Worm (Caenorhabditis elegans): ENCODE measurements around the gene nas-10.

nas-10 gene

ce11 chrX:10979186-10979585, 15.9 kb upstream of the nas-10 start, which contains the start of gene pxn-2:
TSS of gene pxn-2 (minus strand) at chrX:10979286.
- no peak for TF ChIP-seq unc-62 (GFP tag; optimal IDR thresholded peaks at IDR 0.05)

DNA sequence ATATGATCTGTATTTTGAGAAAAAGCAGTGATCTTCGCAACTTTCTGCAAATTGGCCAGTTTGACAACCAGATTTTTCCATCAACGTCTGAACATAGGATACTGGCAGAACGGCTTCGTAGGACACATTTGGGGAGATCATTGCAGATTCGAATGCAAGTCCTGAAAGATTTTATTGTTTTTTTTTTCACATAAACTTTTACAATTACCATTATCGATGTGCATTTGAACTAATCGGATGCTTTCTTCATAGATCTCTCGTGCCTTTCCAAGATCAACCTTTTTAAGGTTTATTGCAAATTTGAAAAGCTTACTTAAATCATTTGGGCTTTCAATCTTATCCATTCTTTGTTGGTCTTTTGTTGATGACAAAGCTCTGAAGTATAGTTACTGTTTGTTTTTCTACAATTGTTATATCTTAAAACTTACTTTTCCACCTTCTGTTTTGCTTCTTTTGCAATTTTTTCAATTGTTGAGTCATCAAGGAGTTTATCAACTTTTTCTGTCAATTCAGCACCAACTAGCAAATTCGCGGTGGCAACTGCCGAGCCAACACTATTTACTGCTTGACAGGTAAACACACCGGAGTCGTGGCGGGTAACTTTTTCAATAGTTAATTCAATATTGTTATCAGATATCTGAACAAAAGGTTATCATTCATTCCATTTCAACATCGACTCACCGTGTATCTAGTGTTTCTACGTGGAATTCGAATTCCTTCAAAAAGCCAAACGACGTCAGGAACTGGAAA, 13.3 kb upstream of the nas-10 start:
- TF ChIP-seq unc-62 (GFP tag; optimal IDR thresholded peaks at IDR 0.05): no peak

ce11 chrX:10971118-10971517, 7.8 kb upstream of the nas-10 start:
- no peak for TF ChIP-seq unc-62 (GFP tag; optimal IDR thresholded peaks at IDR 0.05)

- no peak for TF ChIP-seq unc-62 (GFP tag; optimal IDR thresholded peaks at IDR 0.05)
These were observed 7.3 kb upstream of the nas-10 start, which contains the start of gene K09C8.8 for ce11 chrX:10970629-10971028. TSS of gene K09C8.8 (plus strand) at chrX:10970929.

ce11 chrX:10967698-10968097, 4.4 kb upstream of the nas-10 start, which contains the start of gene K09C8.9:
TSS of gene K09C8.9 (minus strand) at chrX:10967798.
- no peak for TF ChIP-seq unc-62 (GFP tag; optimal IDR thresholded peaks at IDR 0.05)

- TF ChIP-seq unc-62 (GFP tag; optimal IDR thresholded peaks at IDR 0.05): no peak
These were observed 2.9 kb upstream of the nas-10 start, which contains the start of gene lge-1 for ce11 chrX:10966251-10966650. TSS of gene lge-1 (plus strand) at chrX:10966551.

ce11 chrX:10965508-10965907, 2.2 kb upstream of the nas-10 start:
- TF ChIP-seq unc-62 (GFP tag; optimal IDR thresholded peaks at IDR 0.05): no peak

DNA sequence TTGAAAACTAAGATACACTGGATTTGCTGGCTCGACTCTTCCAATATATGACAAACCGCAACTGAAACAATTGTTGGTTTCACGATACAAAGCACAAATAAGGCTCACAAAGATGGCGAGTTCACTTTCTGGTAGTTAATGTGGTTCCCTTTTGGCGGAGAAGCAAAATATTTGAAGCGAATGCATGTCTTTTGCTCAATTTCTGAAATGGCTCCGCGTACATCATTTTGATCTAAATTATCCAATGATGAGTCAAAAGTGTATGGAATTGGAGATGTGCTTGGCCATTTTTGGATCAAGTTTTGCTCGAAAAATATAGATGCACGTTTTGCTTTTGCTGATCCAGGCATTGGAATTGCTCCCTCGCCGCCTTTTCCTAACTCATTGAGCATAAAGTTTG, 1.6 kb downstream of the nas-10 start:
- no peak for TF ChIP-seq unc-62 (GFP tag; optimal IDR thresholded peaks at IDR 0.05)

DNA sequence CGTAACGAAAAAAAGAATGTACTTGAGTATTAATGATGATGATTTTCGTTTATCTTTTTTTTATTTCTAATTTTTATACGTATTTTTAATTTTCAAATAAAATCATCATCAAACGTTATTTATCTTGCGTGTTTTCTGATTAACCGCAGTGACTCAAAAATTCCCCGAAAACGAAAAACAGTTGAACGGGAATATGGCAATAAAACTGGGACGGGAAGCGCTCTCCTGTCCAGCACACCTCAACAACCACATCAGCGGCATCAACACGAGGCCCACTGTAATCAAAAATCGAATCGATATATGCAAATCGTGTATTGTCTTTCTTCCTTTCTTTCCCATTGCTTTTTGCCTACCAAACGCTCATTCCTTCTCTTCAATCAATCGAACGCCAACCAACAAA, 4.2 kb downstream of the nas-10 start, which contains the start of gene K09C8.2:
TSS of gene K09C8.2 (plus strand) at position 301 of the 400 bp plus-strand sequence.
- TF ChIP-seq unc-62 (GFP tag; optimal IDR thresholded peaks at IDR 0.05): no peak

ce11 chrX:10958427-10958826, 4.9 kb downstream of the nas-10 start, which contains the start of gene nlp-19:
TSS of gene nlp-19 (plus strand) at chrX:10958727.
- TF ChIP-seq unc-62 (GFP tag; optimal IDR thresholded peaks at IDR 0.05): no peak

- no peak for TF ChIP-seq unc-62 (GFP tag; optimal IDR thresholded peaks at IDR 0.05)
These were observed 6.2 kb downstream of the nas-10 start for ce11 chrX:10956972-10957678.

- TF ChIP-seq unc-62 (GFP tag; optimal IDR thresholded peaks at IDR 0.05): no peak
These were observed 9.5 kb downstream of the nas-10 start, which contains the start of gene pbo-4 for ce11 chrX:10953834-10954233. TSS of gene pbo-4 (plus strand) at chrX:10954134.

ce11 chrX:10951922-10952321, 11.4 kb downstream of the nas-10 start:
- no peak for TF ChIP-seq unc-62 (GFP tag; optimal IDR thresholded peaks at IDR 0.05)

DNA sequence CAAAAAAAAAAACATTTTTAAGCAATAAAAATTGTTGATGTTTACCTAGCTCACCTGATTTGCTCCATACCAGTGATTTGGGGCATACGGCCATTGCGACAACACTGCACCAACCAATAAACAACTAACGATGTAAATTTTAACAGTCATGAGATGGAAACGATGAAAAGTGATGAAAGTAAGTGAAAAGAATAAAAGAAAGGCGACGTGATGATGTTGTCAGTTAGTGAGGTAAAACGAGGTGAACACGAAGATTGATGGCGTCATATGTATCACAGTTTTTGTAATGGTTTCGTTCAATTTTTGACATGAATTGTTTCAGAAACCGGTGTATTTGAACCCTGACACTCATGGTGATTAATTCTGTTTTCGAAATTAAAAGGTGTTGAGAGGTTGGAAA, 12.1 kb downstream of the nas-10 start, which contains the start of gene K09C8.7:
TSS of gene K09C8.7 (minus strand) at position 226 of the 400 bp plus-strand sequence.
- TF ChIP-seq unc-62 (GFP tag; optimal IDR thresholded peaks at IDR 0.05): no peak

ce11 chrX:10948852-10949251, 14.5 kb downstream of the nas-10 start, which contains the start of gene T21B6.3:
TSS of gene T21B6.3 (minus strand) at chrX:10948952.
- TF ChIP-seq unc-62 (GFP tag; optimal IDR thresholded peaks at IDR 0.05): no peak

DNA sequence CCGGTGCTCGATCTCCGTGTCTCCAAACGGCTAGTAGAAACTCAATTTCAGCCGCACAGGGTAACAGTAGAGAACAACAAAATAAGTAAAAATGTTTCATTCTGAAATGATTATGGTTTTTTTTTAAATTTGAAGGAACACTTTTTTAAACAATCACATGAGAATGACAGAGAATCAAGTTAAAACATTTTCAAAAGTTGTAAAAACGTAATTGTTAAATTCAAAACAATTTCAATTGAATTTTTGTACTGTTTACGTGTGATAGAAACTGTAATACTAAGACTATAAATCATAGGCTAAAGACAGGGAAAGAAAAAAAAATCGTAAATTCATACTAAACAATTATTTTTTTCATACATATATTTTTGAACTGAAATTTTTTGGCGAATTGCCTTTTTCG, 22.0 kb downstream of the nas-10 start, which contains the start of gene pho-7:
TSS of gene pho-7 (minus strand) at position 101 of the 400 bp plus-strand sequence.
- no peak for TF ChIP-seq unc-62 (GFP tag; optimal IDR thresholded peaks at IDR 0.05)
